Worm (Caenorhabditis elegans): ENCODE data around the gene ugt-17.

- TF ChIP-seq C06A6.2 (GFP tag; conservative IDR thresholded peaks at IDR 0.05) (no peak), dpl-1 (GFP tag; optimal IDR thresholded peaks at IDR 0.05) (no peak), F37B4.10 (GFP tag; IDR thresholded peaks at IDR 0.05) (no peak), ekl-4 (GFP tag; IDR thresholded peaks at IDR 0.05) (no peak), attf-6 (GFP tag; IDR thresholded peaks at IDR 0.05) (no peak), Y53F4B.3 (GFP tag; IDR thresholded peaks at IDR 0.05) (no peak), aptf-2 (GFP tag; conservative IDR thresholded peaks at IDR 0.05) (no peak), madf-3 (GFP tag; IDR thresholded peaks at IDR 0.05) (no peak), nfya-2 (GFP tag; IDR thresholded peaks at IDR 0.05) (no peak)
Observed at ce11 chrV:10123324-10123723, 18.6 kb upstream of the ugt-17 start, which contains the start of gene C08B6.6.
